Fruit fly (Drosophila melanogaster): Measurements from ENCODE around the gene pll.

The pll gene

dm6 chr3R:27288202-27289135 is 35.5 kb upstream of the pll start, which contains the start of the genes bigmax and Hmu (continued):
- TF ChIP-seq grn (GFP tag; optimal IDR thresholded peaks at IDR 0.05) (peak; percentile 52), CG8478 (optimal IDR thresholded peaks at IDR 0.05) (no peak), dati (GFP tag; IDR thresholded peaks at IDR 0.05) (peak; percentile 49; the same call in 1 of the 2 replicates), zen (tag; optimal IDR thresholded peaks at IDR 0.05) (peak; percentile 66), fd3F (GFP tag; optimal IDR thresholded peaks at IDR 0.05) (peak; percentile 70), CG1233 (GFP tag; optimal IDR thresholded peaks at IDR 0.05) (peak; percentile 39), peb (GFP tag; IDR thresholded peaks at IDR 0.05) (peak; percentile 24; the same call in 1 of the 2 replicates), Adf1 (GFP tag; IDR thresholded peaks at IDR 0.05) (peak; percentile 65), lbe (GFP tag; optimal IDR thresholded peaks at IDR 0.05) (peak; percentile 55), lab (GFP tag; optimal IDR thresholded peaks at IDR 0.05) (peak; percentile 89), CG31441 (GFP tag; IDR thresholded peaks at IDR 0.05) (peak; percentile 67), CG6791 (GFP tag; IDR thresholded peaks at IDR 0.05; ENCODE audit: partially characterized antibody) (peak; percentile 84; the same call in 2 of the 3 replicates), knrl (GFP tag; IDR thresholded peaks at IDR 0.05; ENCODE audit: partially characterized antibody) (peak; percentile 96), YL-1 (GFP tag; optimal IDR thresholded peaks at IDR 0.05) (peak; percentile 94), rib (GFP tag; IDR thresholded peaks at IDR 0.05) (peak; percentile 54; the same call in 1 of the 2 replicates), CG17186 (GFP tag; optimal IDR thresholded peaks at IDR 0.05) (peak; percentile 64), az2 (GFP tag; optimal IDR thresholded peaks at IDR 0.05) (peak; percentile 77), CG15514 (GFP tag; optimal IDR thresholded peaks at IDR 0.05) (peak; percentile 87), CG6254 (GFP tag; optimal IDR thresholded peaks at IDR 0.05) (no peak), CG4404 (GFP tag; IDR thresholded peaks at IDR 0.05) (peak; percentile 63), CG42726 (GFP tag; IDR thresholded peaks at IDR 0.05; ENCODE audit: partially characterized antibody) (peak; percentile 55; the same call in 1 of the 2 replicates), vnd (GFP tag; IDR thresholded peaks at IDR 0.05; ENCODE audit: partially characterized antibody) (peak; percentile 88), tna (GFP tag; IDR thresholded peaks at IDR 0.05; ENCODE audit: partially characterized antibody) (peak; percentile 71), CG2678 (tag; optimal IDR thresholded peaks at IDR 0.05) (peak; percentile 81), HmgD (GFP tag; optimal IDR thresholded peaks at IDR 0.05) (peak; percentile 79), Trl (optimal IDR thresholded peaks at IDR 0.05) (no peak), Trl (GFP tag; optimal IDR thresholded peaks at IDR 0.05) (peak; percentile 86), CG12219 (GFP tag; optimal IDR thresholded peaks at IDR 0.05) (peak; percentile 51), CG2120 (GFP tag; optimal IDR thresholded peaks at IDR 0.05) (peak; percentile 95), ro (GFP tag; IDR thresholded peaks at IDR 0.05) (peak; percentile 53), Dfd (GFP tag; optimal IDR thresholded peaks at IDR 0.05) (no peak), mirr (GFP tag; optimal IDR thresholded peaks at IDR 0.05) (peak; percentile 92), BEAF-32 (GFP tag; optimal IDR thresholded peaks at IDR 0.05) (peak; percentile 99), ranshi (GFP tag; IDR thresholded peaks at IDR 0.05) (peak; percentile 90), MTF-1 (GFP tag; optimal IDR thresholded peaks at IDR 0.05; ENCODE audit: borderline replicate concordance) (peak; percentile 20), CG10147 (GFP tag; optimal IDR thresholded peaks at IDR 0.05) (peak; percentile 69), btn (GFP tag; optimal IDR thresholded peaks at IDR 0.05) (no peak), CoRest (tag; optimal IDR thresholded peaks at IDR 0.05) (peak; percentile 85), Lhr (GFP tag; optimal IDR thresholded peaks at IDR 0.05) (peak; percentile 86), unc-4 (GFP tag; IDR thresholded peaks at IDR 0.05; ENCODE audit: partially characterized antibody) (peak; percentile 98), CG30020 (tag; optimal IDR thresholded peaks at IDR 0.05) (peak; percentile 70), her (GFP tag; optimal IDR thresholded peaks at IDR 0.05) (peak; percentile 87), cato (GFP tag; optimal IDR thresholded peaks at IDR 0.05; ENCODE audit: borderline replicate concordance) (peak; percentile 4), CG7556 (GFP tag; optimal IDR thresholded peaks at IDR 0.05) (peak; percentile 67), CG15601 (tag; optimal IDR thresholded peaks at IDR 0.05) (peak; percentile 86), kni (GFP tag; optimal IDR thresholded peaks at IDR 0.05) (peak; percentile 29), CG31224 (GFP tag; IDR thresholded peaks at IDR 0.05) (peak; percentile 68)

Data from whole organism, embryonic.